Worm (Caenorhabditis elegans) whole organism, L1 larva: ENCODE results near the gene sip-1.

ENCODE experiments used
- ceh-63 ChIP-seq: fragments of 200-800 bp; sonication (Bioruptor generic); optimal IDR thresholded peaks from 2 replicates; lab custom pipeline; 2018; ENCODE audit warnings: mild to moderate bottlenecking, missing genetic modification characterization, missing compliant biosample characterization
- nhr-237 ChIP-seq: fragments of 150-350 bp; optimal IDR thresholded peaks from 2 replicates; lab custom pipeline; 2014; ENCODE audit warnings: missing biosample characterization, missing genetic modification characterization
- nhr-77 ChIP-seq: fragments of 150-350 bp; optimal IDR thresholded peaks from 2 replicates; lab custom pipeline; 2014; ENCODE audit warnings: missing biosample characterization, missing genetic modification characterization
- snpc-4 ChIP-seq: fragments of 150-350 bp; optimal IDR thresholded peaks from 2 replicates; lab custom pipeline; 2014; ENCODE audit warnings: missing biosample characterization, missing genetic modification characterization

- TF ChIP-seq nhr-77 (tag; lab: Kevin White, UChicago) (no peak), snpc-4 (tag; lab: Kevin White, UChicago) (no peak), ceh-63 (GFP tag; lab: Kevin White, UChicago) (no peak), nhr-237 (tag; lab: Kevin White, UChicago) (no peak)
These were observed 42.1 kb downstream of the sip-1 start for ce11 chrIII:10464455-10464854.
